Worm (Caenorhabditis elegans) whole organism, mixed stage, embryonic: ENCODE data around the gene T22F3.2.

Experiments used
- M03D4.4 ChIP-seq: sonication (generic microtip); optimal IDR thresholded peaks from 2 replicates; lab custom pipeline; 2017; ENCODE audit warnings: mild to moderate bottlenecking, missing genetic modification characterization, missing compliant biosample characterization
- bed-3 ChIP-seq: fragments of 200-800 bp; sonication (Bioruptor generic); optimal IDR thresholded peaks from 3 replicates; lab custom pipeline; 2018; ENCODE audit warnings: mild to moderate bottlenecking, missing genetic modification characterization, moderate library complexity, missing compliant biosample characterization
- blmp-1 ChIP-seq: fragments of 150-350 bp; optimal IDR thresholded peaks from 2 replicates; lab custom pipeline; 2014; ENCODE audit warnings: missing biosample characterization, missing genetic modification characterization
- ceh-43 ChIP-seq: fragments of 200-800 bp; sonication (Bioruptor generic); optimal IDR thresholded peaks from 2 replicates; lab custom pipeline; 2018; ENCODE audit warnings: mild to moderate bottlenecking, missing genetic modification characterization, moderate library complexity, missing compliant biosample characterization
- ceh-83 ChIP-seq: fragments of 200-800 bp; sonication (Bioruptor generic); optimal IDR thresholded peaks from 2 replicates; lab custom pipeline; 2018; ENCODE audit warnings: mild to moderate bottlenecking, missing genetic modification characterization, missing compliant biosample characterization
- ces-1 ChIP-seq: fragments of 150-350 bp; optimal IDR thresholded peaks from 2 replicates; lab custom pipeline; 2014; ENCODE audit warnings: missing biosample characterization, missing genetic modification reagents, missing genetic modification characterization
- cnd-1 ChIP-seq: fragments of 200-800 bp; sonication (Bioruptor generic); optimal IDR thresholded peaks from 2 replicates; lab custom pipeline; 2018; ENCODE audit warnings: mild to moderate bottlenecking, missing genetic modification characterization, missing compliant biosample characterization
- drap-1 ChIP-seq: fragments of 200-800 bp; sonication (Bioruptor generic); optimal IDR thresholded peaks from 3 replicates; lab custom pipeline; 2018; ENCODE audit warnings: mild to moderate bottlenecking, missing genetic modification characterization, missing compliant biosample characterization
- elt-3 ChIP-seq: fragments of 150-350 bp; optimal IDR thresholded peaks from 2 replicates; lab custom pipeline; 2014; ENCODE audit warnings: missing biosample characterization, missing genetic modification characterization
- flh-1 ChIP-seq: fragments of 200-800 bp; sonication (Bioruptor generic); optimal IDR thresholded peaks from 2 replicates; lab custom pipeline; 2018; ENCODE audit warnings: mild to moderate bottlenecking, missing genetic modification characterization, moderate library complexity, missing compliant biosample characterization
- ham-2 ChIP-seq: fragments of 200-800 bp; sonication (Bioruptor generic); optimal IDR thresholded peaks from 2 replicates; lab custom pipeline; 2018; ENCODE audit warnings: mild to moderate bottlenecking, missing genetic modification characterization, missing compliant biosample characterization
- hlh-1 ChIP-seq: fragments of 150-350 bp; optimal IDR thresholded peaks from 2 replicates; lab custom pipeline; 2014; ENCODE audit warnings: missing biosample characterization, missing genetic modification reagents, missing genetic modification characterization
- lin-13 ChIP-seq: fragments of 150-350 bp; optimal IDR thresholded peaks from 2 replicates; lab custom pipeline; 2014; ENCODE audit warnings: missing biosample characterization, missing genetic modification characterization
- lsy-2 ChIP-seq: fragments of 150-350 bp; optimal IDR thresholded peaks from 2 replicates; lab custom pipeline; 2014; ENCODE audit warnings: missing biosample characterization, missing genetic modification characterization
- mep-1 ChIP-seq: fragments of 150-350 bp; optimal IDR thresholded peaks from 2 replicates; lab custom pipeline; 2017; ENCODE audit warnings: missing biosample characterization, missing genetic modification reagents, missing genetic modification characterization, inconsistent platforms
- mls-2 ChIP-seq: sonication (generic microtip); optimal IDR thresholded peaks from 2 replicates; lab custom pipeline; 2016; ENCODE audit warnings: mild to moderate bottlenecking, missing genetic modification characterization, moderate library complexity, missing compliant biosample characterization
- nhr-2 ChIP-seq: fragments of 150-350 bp; optimal IDR thresholded peaks from 2 replicates; lab custom pipeline; 2014; ENCODE audit warnings: missing biosample characterization, missing genetic modification characterization
- nhr-237 ChIP-seq: fragments of 150-350 bp; optimal IDR thresholded peaks from 2 replicates; lab custom pipeline; 2014; ENCODE audit warnings: missing biosample characterization, missing genetic modification characterization
- snpc-4 ChIP-seq: fragments of 150-350 bp; optimal IDR thresholded peaks from 2 replicates; lab custom pipeline; 2014; ENCODE audit warnings: missing biosample characterization, missing genetic modification characterization
- tbx-8 ChIP-seq: fragments of 200-800 bp; sonication (Bioruptor generic); optimal IDR thresholded peaks from 2 replicates; lab custom pipeline; 2018; ENCODE audit warnings: mild to moderate bottlenecking, missing genetic modification characterization, moderate library complexity, missing compliant biosample characterization
- unc-39 ChIP-seq: fragments of 150-350 bp; optimal IDR thresholded peaks from 2 replicates; lab custom pipeline; 2014; ENCODE audit warnings: missing biosample characterization, missing genetic modification characterization
- unc-62 ChIP-seq: fragments of 150-350 bp; optimal IDR thresholded peaks from 2 replicates; lab custom pipeline; 2014; ENCODE audit warnings: missing biosample characterization, missing genetic modification reagents, missing genetic modification characterization
- ztf-11 ChIP-seq: fragments of 150-350 bp; optimal IDR thresholded peaks from 2 replicates; lab custom pipeline; 2014; ENCODE audit warnings: missing biosample characterization, missing genetic modification characterization

The T22F3.2 gene

DNA sequence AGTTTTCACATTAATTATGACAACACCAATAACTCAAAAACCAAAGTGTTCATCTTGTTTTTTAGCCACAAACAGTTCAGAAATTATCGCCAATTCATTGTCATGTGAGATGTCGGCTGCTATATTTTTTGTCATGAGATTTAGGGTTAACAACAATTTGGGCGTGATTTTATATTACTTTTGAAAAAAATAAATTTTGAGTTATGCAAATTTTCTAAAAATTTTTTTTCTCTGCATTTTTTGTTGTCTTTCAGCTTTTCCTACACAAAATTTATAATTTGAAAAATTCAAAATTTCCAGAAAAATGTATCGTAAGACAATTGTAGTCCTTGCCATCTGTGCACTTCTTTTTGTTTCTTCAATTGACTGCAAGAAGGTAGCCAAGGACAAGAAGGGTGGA, 46.6 kb downstream of the T22F3.2 start, which contains the start of gene F59B1.2:
Gene F59B1.2, plus strand, starts transcription at position 301 of the 400 bp plus-strand sequence.
- TF ChIP-seq mls-2 (tag; lab: Kevin White, UChicago) (no peak), M03D4.4 (tag; lab: Kevin White, UChicago) (no peak), snpc-4 (tag; lab: Kevin White, UChicago) (no peak), flh-1 (no peak), ceh-43 (GFP tag; lab: Kevin White, UChicago) (no peak), blmp-1 (tag; lab: Kevin White, UChicago) (no peak), ham-2 (no peak), cnd-1 (tag; lab: Kevin White, UChicago) (no peak), drap-1 (GFP tag; lab: Kevin White, UChicago) (no peak), ztf-11 (tag; lab: Kevin White, UChicago) (no peak), lsy-2 (tag; lab: Kevin White, UChicago) (no peak), bed-3 (no peak), nhr-237 (tag; lab: Kevin White, UChicago) (no peak), tbx-8 (GFP tag; lab: Kevin White, UChicago) (no peak), ceh-83 (no peak), mep-1 (tag; lab: Kevin White, UChicago) (no peak), hlh-1 (tag; lab: Kevin White, UChicago) (no peak), unc-39 (no peak), unc-62 (GFP tag; lab: Kevin White, UChicago) (no peak), ces-1 (no peak)

DNA sequence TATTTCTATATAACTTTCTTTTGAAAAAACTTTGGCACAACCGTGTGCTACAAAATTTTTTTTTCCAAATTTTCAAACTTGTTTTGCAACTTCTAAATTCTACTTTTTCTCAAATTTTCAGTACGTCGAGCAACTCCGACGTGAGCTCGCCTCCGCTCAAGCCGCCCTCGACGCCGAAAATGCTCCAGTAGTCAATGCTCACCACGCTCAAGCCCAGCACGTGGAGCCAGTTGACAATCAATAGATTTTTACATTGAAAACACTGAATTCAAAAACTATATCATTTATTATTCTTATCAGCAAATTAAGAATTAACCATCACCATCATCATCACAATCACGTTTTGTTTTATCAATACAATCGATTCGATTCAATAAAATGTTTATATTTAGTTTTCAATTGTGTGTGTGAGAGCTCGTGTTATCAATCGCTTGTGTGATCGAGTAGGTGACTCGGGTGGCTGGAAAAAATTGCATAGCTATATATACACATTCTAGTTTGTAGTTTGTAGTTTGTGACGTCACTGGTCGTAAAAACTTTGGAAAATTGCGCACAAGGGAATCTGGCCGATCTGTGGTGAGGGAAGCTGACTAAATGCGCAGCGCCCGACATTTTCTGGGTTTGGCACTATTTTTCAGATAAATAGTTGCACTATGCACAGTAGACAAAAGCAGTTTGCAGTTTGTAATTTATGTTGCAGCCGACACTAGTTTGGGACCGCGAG, 48.0 kb downstream of the T22F3.2 start:
- TF ChIP-seq ztf-11 (tag; lab: Kevin White, UChicago) (no peak), blmp-1 (tag; lab: Kevin White, UChicago) (no peak), lsy-2 (tag; lab: Kevin White, UChicago) (no peak), nhr-237 (tag; lab: Kevin White, UChicago) (no peak), elt-3 (no peak)

DNA sequence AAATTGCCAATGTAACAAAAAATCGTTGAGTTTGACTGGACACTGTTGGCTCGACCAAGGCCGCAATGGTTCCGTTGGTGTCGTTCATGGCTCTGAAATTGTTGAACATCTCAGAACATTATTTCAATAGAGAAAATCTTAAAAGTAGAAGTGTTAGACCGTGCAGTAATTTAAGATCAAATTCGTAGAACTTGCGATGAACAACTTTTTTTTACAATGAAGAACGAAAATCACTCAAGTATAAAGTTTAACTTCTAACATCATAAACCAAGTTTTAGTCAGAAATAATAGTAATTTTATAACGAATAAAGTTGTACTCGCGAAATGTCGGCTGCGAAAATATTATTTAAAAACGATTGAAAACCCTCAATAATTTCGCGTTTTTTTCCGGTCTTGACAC, 50.6 kb downstream of the T22F3.2 start, which contains the start of gene srx-41:
Gene srx-41, minus strand, starts transcription at position 101 of the 400 bp plus-strand sequence.
- TF ChIP-seq ceh-83 (no peak), M03D4.4 (tag; lab: Kevin White, UChicago) (no peak), drap-1 (GFP tag; lab: Kevin White, UChicago) (no peak), nhr-2 (tag; lab: Kevin White, UChicago) (no peak), flh-1 (no peak), ztf-11 (tag; lab: Kevin White, UChicago) (no peak), lin-13 (no peak), unc-62 (GFP tag; lab: Kevin White, UChicago) (no peak), tbx-8 (GFP tag; lab: Kevin White, UChicago) (no peak)
